Worm (Caenorhabditis elegans): ENCODE results near the gene T05G5.4.
A peak's percentile ranks its signal among the peaks of the same experiment; 100 is the strongest.

- TF ChIP-seq flt-1 (GFP tag; IDR thresholded peaks at IDR 0.05) (no peak), ama-1 (optimal IDR thresholded peaks at IDR 0.05) (peak; percentile 58), tbx-37 (GFP tag; conservative IDR thresholded peaks at IDR 0.05) (no peak), F13C5.2 (tag; optimal IDR thresholded peaks at IDR 0.05) (no peak), ceh-36 (tag; optimal IDR thresholded peaks at IDR 0.05) (no peak), ceh-13 (GFP tag; optimal IDR thresholded peaks at IDR 0.05) (no peak), B0310.2 (tag; optimal IDR thresholded peaks at IDR 0.05) (no peak), sea-1 (GFP tag; conservative IDR thresholded peaks at IDR 0.05) (no peak), scrt-1 (GFP tag; IDR thresholded peaks at IDR 0.05) (no peak)
Measured at ce11 chrIII:9702665-9703252, 46.0 kb upstream of the T05G5.4 start.

All from whole organism, early embryonic.